Fruit fly (Drosophila melanogaster) whole organism, embryonic: ENCODE data around the gene CG4133.
A peak's percentile ranks its signal among the peaks of the same experiment; 100 is the strongest.

ENCODE experiments used
- Aef1 ChIP-seq: fragments of 200-800 bp; sonication (Bioruptor generic); IDR thresholded peaks from 3 replicates; pipeline ENCODE4 v1.3.6; 2022; ENCODE audit warnings: missing biosample characterization, missing genetic modification characterization
- Bdp1 ChIP-seq: fragments of 200-800 bp; sonication (Bioruptor generic); optimal IDR thresholded peaks from 3 replicates; lab custom pipeline; 2016; ENCODE audit warnings: missing biosample characterization, missing genetic modification characterization
- CG12236 ChIP-seq: fragments of 200-800 bp; sonication (Bioruptor generic); optimal IDR thresholded peaks from 2 replicates; lab custom pipeline; 2016; ENCODE audit warnings: missing biosample characterization, missing genetic modification characterization
- CG13287 ChIP-seq: fragments of 200-800 bp; sonication (Bioruptor generic); IDR thresholded peaks from 2 replicates; pipeline ENCODE4 v1.3.6; 2022; ENCODE audit warnings: missing biosample characterization, missing genetic modification characterization; ENCODE audit not compliant: partially characterized antibody
- CG14050 ChIP-seq: fragments of 200-800 bp; sonication (Bioruptor generic); IDR thresholded peaks from 3 replicates; pipeline ENCODE4 v1.3.6; 2022; ENCODE audit warnings: missing biosample characterization, missing genetic modification characterization
- CG1647 ChIP-seq: fragments of 200-800 bp; sonication (Bioruptor generic); optimal IDR thresholded peaks from 3 replicates; lab custom pipeline; 2016; ENCODE audit warnings: missing biosample characterization, missing genetic modification characterization
- CG16813 ChIP-seq: fragments of 200-800 bp; sonication (Bioruptor generic); IDR thresholded peaks from 3 replicates; pipeline ENCODE4 v1.3.6; 2022; ENCODE audit warnings: missing biosample characterization, missing genetic modification characterization; ENCODE audit not compliant: partially characterized antibody
- CG17612 ChIP-seq: fragments of 200-800 bp; sonication (Bioruptor generic); IDR thresholded peaks from 2 replicates; pipeline ENCODE4 v1.3.6; 2022; ENCODE audit warnings: missing biosample characterization, missing genetic modification characterization
- CG2116 ChIP-seq: fragments of 200-800 bp; sonication (Bioruptor generic); optimal IDR thresholded peaks from 3 replicates; lab custom pipeline; 2018; ENCODE audit warnings: missing biosample characterization, mild to moderate bottlenecking, missing genetic modification characterization
- CG30020 ChIP-seq: fragments of 200-800 bp; optimal IDR thresholded peaks from 2 replicates; lab custom pipeline; 2019; ENCODE audit warnings: missing biosample characterization, mild to moderate bottlenecking, missing genetic modification characterization, moderate library complexity
- CG34376 ChIP-seq: fragments of 200-800 bp; sonication (Bioruptor generic); optimal IDR thresholded peaks from 2 replicates; lab custom pipeline; 2018; ENCODE audit warnings: missing biosample characterization, mild to moderate bottlenecking, missing genetic modification characterization
- CG5180 ChIP-seq: fragments of 200-800 bp; sonication (Bioruptor generic); optimal IDR thresholded peaks from 3 replicates; lab custom pipeline; 2017; ENCODE audit warnings: missing biosample characterization, missing genetic modification characterization, mild to moderate bottlenecking, moderate library complexity, missing genetic modification reagents
- CG6689 ChIP-seq: fragments of 200-800 bp; sonication (Bioruptor generic); IDR thresholded peaks from 2 replicates; pipeline ENCODE4 v1.3.6; 2022; ENCODE audit warnings: missing biosample characterization, missing genetic modification characterization
- CG6854 ChIP-seq: fragments of 200-800 bp; sonication (Bioruptor generic); optimal IDR thresholded peaks from 3 replicates; lab custom pipeline; 2017; ENCODE audit warnings: missing biosample characterization, mild to moderate bottlenecking, missing genetic modification characterization
- CG8924 ChIP-seq: fragments of 200-800 bp; optimal IDR thresholded peaks from 3 replicates; lab custom pipeline; 2019; ENCODE audit warnings: missing biosample characterization, mild to moderate bottlenecking, missing genetic modification characterization, moderate library complexity
- CG9932 ChIP-seq: fragments of 200-800 bp; sonication (Bioruptor generic); IDR thresholded peaks from 2 replicates; pipeline ENCODE4 v1.3.6; 2022; ENCODE audit warnings: missing biosample characterization, missing genetic modification characterization
- CTCF ChIP-seq: fragments of 200-800 bp; sonication (Bioruptor generic); optimal IDR thresholded peaks from 2 replicates; lab custom pipeline; 2017; ENCODE audit warnings: missing biosample characterization, mild to moderate bottlenecking, missing genetic modification characterization, moderate library complexity
- CrebB ChIP-seq: fragments of 200-800 bp; sonication (Bioruptor generic); optimal IDR thresholded peaks from 3 replicates; lab custom pipeline; 2018; ENCODE audit warnings: missing biosample characterization, mild to moderate bottlenecking, missing genetic modification characterization
- Dll ChIP-seq: fragments of 200-800 bp; sonication (Bioruptor generic); IDR thresholded peaks from 4 replicates; pipeline ENCODE4 v1.3.6; 2022; ENCODE audit warnings: missing biosample characterization, missing genetic modification characterization; ENCODE audit not compliant: partially characterized antibody
- Eip74EF ChIP-seq, 2 experiments: fragments of 200-800 bp in 1 of 2; fragments of >200 bp in 1 of 2; sonication (Bioruptor generic) in 1 of 2; optimal IDR thresholded peaks; 2 replicates each; lab custom pipeline; 2017 to 2019; ENCODE audit warnings: missing biosample characterization in 2 of 2, missing genetic modification characterization in 2 of 2, mild to moderate bottlenecking in 1 of 2, moderate library complexity in 1 of 2
- NC2α ChIP-seq: fragments of 200-800 bp; sonication (Bioruptor generic); optimal IDR thresholded peaks from 2 replicates; lab custom pipeline; 2016; ENCODE audit warnings: missing biosample characterization, missing genetic modification characterization
- Neu2 ChIP-seq: fragments of 200-800 bp; sonication (Bioruptor generic); optimal IDR thresholded peaks from 3 replicates; lab custom pipeline; 2016; ENCODE audit warnings: missing biosample characterization, missing genetic modification characterization, borderline replicate concordance
- NfI ChIP-seq: fragments of 200-800 bp; sonication (Bioruptor generic); optimal IDR thresholded peaks from 3 replicates; lab custom pipeline; 2018; ENCODE audit warnings: missing biosample characterization, mild to moderate bottlenecking, missing genetic modification characterization, moderate library complexity
- Oli ChIP-seq: fragments of 200-800 bp; sonication (Bioruptor generic); optimal IDR thresholded peaks from 2 replicates; lab custom pipeline; 2018; ENCODE audit warnings: missing biosample characterization, mild to moderate bottlenecking, missing genetic modification characterization, moderate library complexity
- Side ChIP-seq: fragments of 200-800 bp; sonication (Bioruptor generic); optimal IDR thresholded peaks from 2 replicates; lab custom pipeline; 2016; ENCODE audit warnings: missing biosample characterization, missing genetic modification characterization
- az2 ChIP-seq: fragments of 200-800 bp; sonication (Bioruptor generic); optimal IDR thresholded peaks from 3 replicates; lab custom pipeline; 2016; ENCODE audit warnings: missing biosample characterization, missing genetic modification characterization
- cas ChIP-seq: fragments of 200-800 bp; sonication (Bioruptor generic); IDR thresholded peaks from 2 replicates; pipeline ENCODE4 v1.3.6; 2022; ENCODE audit warnings: missing biosample characterization, missing genetic modification characterization
- dan ChIP-seq: fragments of 200-800 bp; sonication (Bioruptor generic); IDR thresholded peaks from 2 replicates; pipeline ENCODE4 v1.3.6; 2022; ENCODE audit warnings: missing biosample characterization, missing genetic modification characterization
- danr ChIP-seq: fragments of 200-800 bp; sonication (Bioruptor generic); IDR thresholded peaks from 2 replicates; pipeline ENCODE4 v1.3.6; 2022; ENCODE audit warnings: missing biosample characterization, missing genetic modification characterization
- grau ChIP-seq: fragments of 200-800 bp; optimal IDR thresholded peaks from 3 replicates; lab custom pipeline; 2019; ENCODE audit warnings: missing biosample characterization, mild to moderate bottlenecking, missing genetic modification characterization, moderate library complexity
- grn ChIP-seq: fragments of 200-800 bp; sonication (Bioruptor generic); optimal IDR thresholded peaks from 3 replicates; lab custom pipeline; 2017; ENCODE audit warnings: missing biosample characterization, missing genetic modification characterization
- hb ChIP-seq: fragments of 200-800 bp; sonication (Bioruptor generic); IDR thresholded peaks from 3 replicates; pipeline ENCODE4 v1.3.6; 2022; ENCODE audit warnings: missing biosample characterization, missing genetic modification characterization; ENCODE audit not compliant: partially characterized antibody
- ind ChIP-seq: fragments of 200-800 bp; sonication (Bioruptor generic); optimal IDR thresholded peaks from 3 replicates; lab custom pipeline; 2016; ENCODE audit warnings: missing biosample characterization, missing genetic modification characterization
- inv ChIP-seq: fragments of 200-800 bp; sonication (Bioruptor generic); IDR thresholded peaks from 2 replicates; pipeline ENCODE4 v1.3.6; 2022; ENCODE audit warnings: missing biosample characterization, missing genetic modification characterization; ENCODE audit not compliant: partially characterized antibody
- jigr1 ChIP-seq: fragments of 200-800 bp; sonication (Bioruptor generic); IDR thresholded peaks from 3 replicates; pipeline ENCODE4 v1.3.6; 2022; ENCODE audit warnings: missing biosample characterization, missing genetic modification characterization
- jing ChIP-seq: fragments of 200-800 bp; sonication (Bioruptor generic); optimal IDR thresholded peaks from 2 replicates; lab custom pipeline; 2018; ENCODE audit warnings: missing biosample characterization, mild to moderate bottlenecking, missing genetic modification characterization
- kay ChIP-seq: fragments of 200-800 bp; sonication (Bioruptor generic); optimal IDR thresholded peaks from 2 replicates; lab custom pipeline; 2016; ENCODE audit warnings: missing biosample characterization, missing genetic modification characterization
- oc ChIP-seq: fragments of 200-800 bp; sonication (Bioruptor generic); optimal IDR thresholded peaks from 2 replicates; lab custom pipeline; 2018; ENCODE audit warnings: missing biosample characterization, mild to moderate bottlenecking, missing genetic modification characterization, moderate library complexity
- prd ChIP-seq, 3 experiments: fragments of >200 bp in 2 of 3; fragments of 200-800 bp in 1 of 3; sonication (Bioruptor generic) in 1 of 3; optimal IDR thresholded peaks in 2 of 3; IDR thresholded peaks in 1 of 3; 2 replicates in 2 of 3; 3 replicates in 1 of 3; pipeline versions ENCODE4 v1.3.6 to Lab custom; 2017 to 2022; ENCODE audit warnings: missing biosample characterization in 1 of 3, missing genetic modification characterization in 1 of 3
- repo ChIP-seq: fragments of 200-800 bp; sonication (Bioruptor generic); optimal IDR thresholded peaks from 2 replicates; lab custom pipeline; 2016; ENCODE audit warnings: missing biosample characterization, missing genetic modification characterization
- slou ChIP-seq: fragments of 200-800 bp; sonication (Bioruptor generic); optimal IDR thresholded peaks from 3 replicates; lab custom pipeline; 2016; ENCODE audit warnings: missing biosample characterization, missing genetic modification characterization
- slp2 ChIP-seq: fragments of 200-800 bp; sonication (Bioruptor generic); optimal IDR thresholded peaks from 2 replicates; lab custom pipeline; 2016; ENCODE audit warnings: missing biosample characterization, missing genetic modification characterization
- sr ChIP-seq: fragments of 200-800 bp; sonication (Bioruptor generic); IDR thresholded peaks from 3 replicates; pipeline ENCODE4 v1.3.6; 2022; ENCODE audit warnings: missing biosample characterization, missing genetic modification characterization
- ssp ChIP-seq: fragments of 200-800 bp; sonication (Bioruptor generic); IDR thresholded peaks from 2 replicates; pipeline ENCODE4 v1.3.6; 2022; ENCODE audit warnings: missing biosample characterization, missing genetic modification characterization
- stc ChIP-seq: fragments of 200-800 bp; sonication (Bioruptor generic); IDR thresholded peaks from 2 replicates; pipeline ENCODE4 v1.3.6; 2022; ENCODE audit warnings: missing biosample characterization, missing genetic modification characterization
- sug ChIP-seq: fragments of 200-800 bp; optimal IDR thresholded peaks from 2 replicates; lab custom pipeline; 2019; ENCODE audit warnings: missing biosample characterization, mild to moderate bottlenecking, missing genetic modification characterization, moderate library complexity
- zfh2 ChIP-seq: fragments of 200-800 bp; sonication (Bioruptor generic); optimal IDR thresholded peaks from 2 replicates; lab custom pipeline; 2016; ENCODE audit warnings: missing biosample characterization, missing genetic modification characterization

Gene CG4133

dm6 chr2L:490150-491095, 35.1 kb downstream of the CG4133 start (continued):
- TF ChIP-seq hb (GFP tag; lab: Robert Waterston, UW) (peak; percentile 36; the same call in 1 of the 3 replicates), NfI (peak; percentile 78), CG30020 (tag; lab: Kevin White, UChicago) (peak; percentile 34), prd (optimal IDR thresholded peaks at IDR 0.05; lab: Kevin White, UChicago) (no peak), prd (GFP tag; IDR thresholded peaks at IDR 0.05; lab: Robert Waterston, UW) (peak; percentile 71; the same call in 2 of the 3 replicates), sr (GFP tag; lab: Robert Waterston, UW) (peak; percentile 71; the same call in 2 of the 3 replicates), CG13287 (GFP tag; lab: Robert Waterston, UW) (peak; percentile 64), jigr1 (GFP tag; lab: Robert Waterston, UW) (no peak), CG14050 (GFP tag; lab: Robert Waterston, UW) (no peak), CG2116 (peak; percentile 60), CG17612 (GFP tag; lab: Robert Waterston, UW) (peak; percentile 63; the same call in 1 of the 2 replicates), Eip74EF (GFP tag; optimal IDR thresholded peaks at IDR 0.05; lab: Kevin White, UChicago) (peak in 1 of 2 experiments; percentile 63), grn (peak; percentile 96), slp2 (GFP tag; lab: Kevin White, UChicago) (peak; percentile 72), slou (GFP tag; lab: Kevin White, UChicago) (peak; percentile 30), kay (GFP tag; lab: Kevin White, UChicago) (peak; percentile 36), Neu2 (GFP tag; lab: Kevin White, UChicago) (peak; percentile 72), az2 (GFP tag; lab: Kevin White, UChicago) (peak; percentile 75), CG6854 (peak; percentile 49), sug (tag; lab: Kevin White, UChicago) (peak; percentile 62), Bdp1 (GFP tag; lab: Kevin White, UChicago) (peak; percentile 29), CG5180 (GFP tag; lab: Kevin White, UChicago) (peak; percentile 49), jing (GFP tag; lab: Kevin White, UChicago) (peak; percentile 22), CG6689 (GFP tag; lab: Robert Waterston, UW) (0 out of 2 replicates have a peak, but pooled peaks have one; percentile 27), NC2α (GFP tag; lab: Kevin White, UChicago) (peak; percentile 37), danr (GFP tag; lab: Robert Waterston, UW) (no peak; the same call in 1 of the 2 replicates), CG9932 (GFP tag; lab: Robert Waterston, UW) (peak; percentile 84), zfh2 (GFP tag; lab: Kevin White, UChicago) (peak; percentile 49), Dll (GFP tag; lab: Robert Waterston, UW) (peak; percentile 56; the same call in 3 of the 4 replicates), ind (GFP tag; lab: Kevin White, UChicago) (peak; percentile 65), dan (GFP tag; lab: Robert Waterston, UW) (no peak), CG34376 (peak; percentile 67), repo (peak; percentile 40), inv (GFP tag; lab: Robert Waterston, UW) (no peak; the same call in 1 of the 2 replicates), grau (tag; lab: Kevin White, UChicago) (peak; percentile 53), stc (GFP tag; lab: Robert Waterston, UW) (peak; percentile 62; the same call in 1 of the 2 replicates), CTCF (GFP tag; lab: Kevin White, UChicago) (peak; percentile 100), CG12236 (peak; percentile 61), CG8924 (tag; lab: Kevin White, UChicago) (peak; percentile 12), ssp (GFP tag; lab: Robert Waterston, UW) (peak; percentile 48), cas (GFP tag; lab: Robert Waterston, UW) (no peak; the same call in 1 of the 2 replicates), CrebB (tag; lab: Kevin White, UChicago) (peak; percentile 25), CG1647 (peak; percentile 75), CG16813 (GFP tag; lab: Robert Waterston, UW) (peak; percentile 30; the same call in 1 of the 3 replicates), Side (GFP tag; lab: Kevin White, UChicago) (peak; percentile 73), Aef1 (GFP tag; lab: Robert Waterston, UW) (peak; percentile 70), Oli (tag; lab: Kevin White, UChicago) (peak; percentile 23), oc (tag; lab: Kevin White, UChicago) (peak; percentile 61)
